Fruit fly (Drosophila melanogaster) whole organism, pupa: Measurements from ENCODE around the gene CG14237.
A peak's percentile ranks its signal among the peaks of the same experiment; 100 is the strongest.

Source experiments
- CG13204 ChIP-seq: fragments of 200-800 bp; sonication (Bioruptor generic); optimal IDR thresholded peaks from 2 replicates; lab custom pipeline; 2018; ENCODE audit warnings: missing biosample characterization, mild to moderate bottlenecking, missing genetic modification characterization, moderate library complexity
- CG14655 ChIP-seq: fragments of 200-800 bp; sonication (Bioruptor generic); optimal IDR thresholded peaks from 3 replicates; lab custom pipeline; 2017; ENCODE audit warnings: mild to moderate bottlenecking, missing biosample characterization, missing genetic modification reagents, missing genetic modification characterization
- CG15710 ChIP-seq: fragments of 200-800 bp; sonication (Bioruptor generic); optimal IDR thresholded peaks from 2 replicates; lab custom pipeline; 2018; ENCODE audit warnings: missing biosample characterization, mild to moderate bottlenecking, missing genetic modification characterization, moderate library complexity
- CG32121 ChIP-seq: fragments of 200-800 bp; sonication (Bioruptor generic); IDR thresholded peaks from 2 replicates; pipeline ENCODE4 v1.3.6; 2022; ENCODE audit warnings: missing biosample characterization, missing genetic modification characterization
- CG4496 ChIP-seq: fragments of 200-800 bp; sonication (Bioruptor generic); IDR thresholded peaks from 3 replicates; pipeline ENCODE4 v1.3.6; 2022; ENCODE audit warnings: missing biosample characterization, missing genetic modification characterization
- Pif1A ChIP-seq: fragments of 200-800 bp; sonication (Bioruptor generic); optimal IDR thresholded peaks from 3 replicates; lab custom pipeline; 2016; ENCODE audit warnings: missing biosample characterization, missing genetic modification characterization
- Pif1B ChIP-seq: fragments of 200-800 bp; sonication (Bioruptor generic); optimal IDR thresholded peaks from 3 replicates; lab custom pipeline; 2016; ENCODE audit warnings: missing biosample characterization, missing genetic modification characterization
- Snoo ChIP-seq: fragments of 200-800 bp; sonication (Bioruptor generic); optimal IDR thresholded peaks from 3 replicates; lab custom pipeline; 2017; ENCODE audit warnings: missing biosample characterization, mild to moderate bottlenecking, missing genetic modification characterization, inconsistent platforms
- fd96Ca ChIP-seq: fragments of 200-800 bp; sonication (Bioruptor generic); IDR thresholded peaks from 3 replicates; pipeline ENCODE4 v1.3.6; 2022; ENCODE audit warnings: missing biosample characterization, missing genetic modification characterization
- gl ChIP-seq: fragments of 200-800 bp; sonication (Bioruptor generic); optimal IDR thresholded peaks from 2 replicates; lab custom pipeline; 2018; ENCODE audit warnings: missing biosample characterization, mild to moderate bottlenecking, missing genetic modification characterization

DNA sequence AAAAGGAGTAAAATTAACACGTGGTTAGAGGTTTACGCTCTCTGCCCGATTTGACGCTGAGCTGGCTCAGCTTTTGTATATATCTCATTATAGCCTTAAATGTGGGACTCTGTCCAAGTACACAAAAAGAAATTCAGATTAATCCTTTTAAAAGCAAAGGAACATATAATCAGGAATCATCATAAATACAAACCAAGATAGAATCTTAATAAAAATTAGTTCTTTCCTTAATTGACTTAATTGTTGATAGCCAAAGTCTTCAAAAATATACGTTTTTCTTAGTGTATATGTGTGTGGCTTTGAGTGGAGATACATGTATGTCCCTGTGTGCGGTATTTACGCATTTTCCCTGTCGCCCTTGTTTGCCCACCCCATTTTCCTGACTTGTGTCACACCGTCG is 37.6 kb downstream of the CG14237 start:
- TF ChIP-seq Pif1B (GFP tag; lab: Kevin White, UChicago) (no peak), CG32121 (GFP tag; lab: Robert Waterston, UW) (no peak), Snoo (tag; lab: Kevin White, UChicago) (no peak), CG13204 (GFP tag; lab: Kevin White, UChicago) (no peak), CG14655 (GFP tag; lab: Kevin White, UChicago) (peak; percentile 43), fd96Ca (GFP tag; lab: Robert Waterston, UW) (no peak), Pif1A (GFP tag; lab: Kevin White, UChicago) (peak; percentile 12), gl (tag; lab: Kevin White, UChicago) (no peak), CG4496 (GFP tag; lab: Robert Waterston, UW) (peak; percentile 52; the same call in 1 of the 3 replicates), CG15710 (tag; lab: Kevin White, UChicago) (peak; percentile 38)
